Fruit fly (Drosophila melanogaster): ENCODE measurements around the gene Droj2.

DNA sequence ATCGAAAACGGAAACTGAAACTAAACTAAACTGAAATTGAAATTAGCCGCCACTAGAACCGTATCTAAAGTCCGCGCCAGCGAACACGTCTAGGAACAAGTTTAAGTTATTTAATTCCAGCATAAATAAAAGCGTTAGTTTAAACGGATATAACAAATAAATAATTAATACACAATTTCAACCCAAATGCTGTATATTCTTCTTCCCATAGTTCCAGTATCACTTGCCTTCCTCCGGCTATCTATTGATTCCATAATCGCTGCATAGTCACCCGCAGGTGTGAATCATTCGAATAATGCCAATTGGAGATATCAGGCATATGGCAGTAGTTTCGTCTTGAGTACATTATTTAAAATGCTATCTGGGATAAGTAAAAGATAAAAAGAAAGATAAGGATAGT, 3.2 kb downstream of the Droj2 start:
- TF ChIP-seq CG17806 (tag; optimal IDR thresholded peaks at IDR 0.05) (no peak), CG13204 (GFP tag; optimal IDR thresholded peaks at IDR 0.05) (no peak), gl (tag; optimal IDR thresholded peaks at IDR 0.05) (no peak), EcR (GFP tag; optimal IDR thresholded peaks at IDR 0.05) (no peak), CG8159 (tag; optimal IDR thresholded peaks at IDR 0.05) (no peak), Pif1B (GFP tag; optimal IDR thresholded peaks at IDR 0.05) (no peak), CG32121 (GFP tag; IDR thresholded peaks at IDR 0.05) (no peak), Snoo (tag; optimal IDR thresholded peaks at IDR 0.05) (no peak), CG8301 (tag; optimal IDR thresholded peaks at IDR 0.05) (no peak), CG34367 (tag; optimal IDR thresholded peaks at IDR 0.05) (no peak), CG9948 (tag; optimal IDR thresholded peaks at IDR 0.05) (no peak)

Measured in whole organism, pupa.